Worm (Caenorhabditis elegans) whole organism, late embryonic: ENCODE measurements around the gene srh-83.

Experiments
- C38D4.7 ChIP-seq: fragments of 200-800 bp; sonication (Bioruptor generic); optimal IDR thresholded peaks from 2 replicates; lab custom pipeline; 2018; ENCODE audit warnings: mild to moderate bottlenecking, missing genetic modification characterization, moderate library complexity, missing compliant biosample characterization
- F13H6.1 ChIP-seq: sonication (generic microtip); optimal IDR thresholded peaks from 2 replicates; lab custom pipeline; 2016; ENCODE audit warnings: missing genetic modification characterization, missing compliant biosample characterization
- T23F11.4 ChIP-seq: fragments of 200-800 bp; sonication (Bioruptor generic); optimal IDR thresholded peaks from 2 replicates; lab custom pipeline; 2018; ENCODE audit warnings: mild to moderate bottlenecking, missing genetic modification characterization, missing compliant biosample characterization
- Y22D7AL.16 ChIP-seq: sonication (generic microtip); optimal IDR thresholded peaks from 2 replicates; lab custom pipeline; 2016; ENCODE audit warnings: missing genetic modification characterization, missing compliant biosample characterization
- ahr-1 ChIP-seq: sonication (generic microtip); optimal IDR thresholded peaks from 2 replicates; lab custom pipeline; 2016; ENCODE audit warnings: missing genetic modification characterization, missing compliant biosample characterization
- ama-1 ChIP-seq: fragments of 150-350 bp; optimal IDR thresholded peaks from 2 replicates; lab custom pipeline; 2014
- ceh-14 ChIP-seq: sonication (generic microtip); optimal IDR thresholded peaks from 2 replicates; lab custom pipeline; 2016; ENCODE audit warnings: missing genotype, missing genetic modification characterization, missing compliant biosample characterization
- ceh-19 ChIP-seq: fragments of 200-800 bp; sonication (Bioruptor generic); optimal IDR thresholded peaks from 2 replicates; lab custom pipeline; 2018; ENCODE audit warnings: mild to moderate bottlenecking, missing genetic modification characterization, missing compliant biosample characterization
- ceh-2 ChIP-seq: sonication (generic microtip); optimal IDR thresholded peaks from 2 replicates; lab custom pipeline; 2016; ENCODE audit warnings: missing genotype, missing genetic modification characterization, missing compliant biosample characterization
- ceh-24 ChIP-seq: sonication (generic microtip); optimal IDR thresholded peaks from 2 replicates; lab custom pipeline; 2016; ENCODE audit warnings: mild to moderate bottlenecking, missing genetic modification characterization, missing compliant biosample characterization
- ceh-34 ChIP-seq: sonication (generic microtip); optimal IDR thresholded peaks from 2 replicates; lab custom pipeline; 2016; ENCODE audit warnings: mild to moderate bottlenecking, missing genetic modification characterization, missing compliant biosample characterization
- ceh-48 ChIP-seq: sonication (generic microtip); optimal IDR thresholded peaks from 2 replicates; lab custom pipeline; 2016; ENCODE audit warnings: missing genetic modification characterization, inconsistent platforms, missing compliant biosample characterization
- ceh-6 ChIP-seq: fragments of 200-800 bp; sonication (Bioruptor generic); optimal IDR thresholded peaks from 2 replicates; lab custom pipeline; 2018; ENCODE audit warnings: mild to moderate bottlenecking, missing genetic modification characterization, missing compliant biosample characterization
- dmd-4 ChIP-seq: sonication (generic microtip); optimal IDR thresholded peaks from 2 replicates; lab custom pipeline; 2016; ENCODE audit warnings: borderline replicate concordance, missing genetic modification characterization, missing compliant biosample characterization
- dve-1 ChIP-seq: sonication (generic microtip); optimal IDR thresholded peaks from 2 replicates; lab custom pipeline; 2017; ENCODE audit warnings: antibody characterized with exemption, mild to moderate bottlenecking, missing genetic modification characterization, missing compliant biosample characterization
- elt-2 ChIP-seq: sonication (generic microtip); optimal IDR thresholded peaks from 2 replicates; lab custom pipeline; 2016; ENCODE audit warnings: missing genetic modification reagents, missing genetic modification characterization, missing compliant biosample characterization
- elt-4 ChIP-seq: sonication (generic microtip); optimal IDR thresholded peaks from 2 replicates; lab custom pipeline; 2016; ENCODE audit warnings: missing genetic modification characterization, missing compliant biosample characterization
- ets-4 ChIP-seq: sonication (generic microtip); optimal IDR thresholded peaks from 2 replicates; lab custom pipeline; 2016; ENCODE audit warnings: missing genetic modification characterization, missing compliant biosample characterization
- eyg-1 ChIP-seq: sonication (generic microtip); optimal IDR thresholded peaks from 2 replicates; lab custom pipeline; 2016; ENCODE audit warnings: missing genotype, missing genetic modification characterization, missing compliant biosample characterization
- fkh-10 ChIP-seq: fragments of 150-350 bp; optimal IDR thresholded peaks from 2 replicates; lab custom pipeline; 2014; ENCODE audit warnings: missing biosample characterization, missing genetic modification reagents, missing genetic modification characterization
- gmeb-2 ChIP-seq: sonication (generic microtip); optimal IDR thresholded peaks from 2 replicates; lab custom pipeline; 2016; ENCODE audit warnings: missing genetic modification characterization, inconsistent platforms, missing compliant biosample characterization
- hlh-13 ChIP-seq: fragments of 200-800 bp; sonication (Bioruptor generic); optimal IDR thresholded peaks from 2 replicates; lab custom pipeline; 2018; ENCODE audit warnings: mild to moderate bottlenecking, missing genetic modification characterization, missing compliant biosample characterization
- hlh-15 ChIP-seq: sonication (generic microtip); optimal IDR thresholded peaks from 2 replicates; lab custom pipeline; 2016; ENCODE audit warnings: missing genetic modification characterization, missing compliant biosample characterization
- lin-11 ChIP-seq: fragments of 200-800 bp; sonication (Bioruptor generic); optimal IDR thresholded peaks from 2 replicates; lab custom pipeline; 2018; ENCODE audit warnings: mild to moderate bottlenecking, missing genetic modification characterization, missing compliant biosample characterization
- nhr-11 ChIP-seq: fragments of 150-350 bp; optimal IDR thresholded peaks from 2 replicates; lab custom pipeline; 2014; ENCODE audit warnings: missing biosample characterization, missing genetic modification characterization
- npax-4 ChIP-seq: sonication (generic microtip); optimal IDR thresholded peaks from 2 replicates; lab custom pipeline; 2016; ENCODE audit warnings: missing genetic modification characterization, missing compliant biosample characterization
- pqm-1 ChIP-seq: sonication (generic microtip); optimal IDR thresholded peaks from 2 replicates; lab custom pipeline; 2016; ENCODE audit warnings: missing genetic modification characterization, missing compliant biosample characterization
- pros-1 ChIP-seq: fragments of 150-350 bp; optimal IDR thresholded peaks from 2 replicates; lab custom pipeline; 2014; ENCODE audit warnings: missing biosample characterization, missing genetic modification reagents, missing genetic modification characterization
- rnt-1 ChIP-seq: sonication (generic microtip); optimal IDR thresholded peaks from 2 replicates; lab custom pipeline; 2016; ENCODE audit warnings: missing genetic modification characterization, missing compliant biosample characterization
- sdc-2 ChIP-seq: sonication (generic microtip); optimal IDR thresholded peaks from 2 replicates; lab custom pipeline; 2016; ENCODE audit warnings: missing genotype, missing genetic modification characterization, missing compliant biosample characterization
- syd-9 ChIP-seq: sonication (generic microtip); optimal IDR thresholded peaks from 2 replicates; lab custom pipeline; 2016; ENCODE audit warnings: mild to moderate bottlenecking, missing genetic modification characterization, moderate library complexity, missing compliant biosample characterization
- tbx-2 ChIP-seq: sonication (generic microtip); optimal IDR thresholded peaks from 2 replicates; lab custom pipeline; 2016; ENCODE audit warnings: missing genetic modification characterization, missing compliant biosample characterization
- tbx-7 ChIP-seq: sonication (generic microtip); optimal IDR thresholded peaks from 2 replicates; lab custom pipeline; 2016; ENCODE audit warnings: missing genotype, missing genetic modification characterization, missing compliant biosample characterization
- unc-3 ChIP-seq, 2 experiments: fragments of 200-800 bp in 1 of 2; sonication (Bioruptor generic) in 1 of 2; sonication (generic microtip) in 1 of 2; conservative IDR thresholded peaks in 1 of 2; optimal IDR thresholded peaks in 1 of 2; 2 replicates each; pipeline versions ENCODE4 v1.3.6 to Lab custom; 2016 to 2022; ENCODE audit warnings: missing compliant biosample characterization in 2 of 2, missing genetic modification characterization in 2 of 2, missing genetic modification reagents in 1 of 2
- unc-55 ChIP-seq: sonication (generic microtip); optimal IDR thresholded peaks from 2 replicates; lab custom pipeline; 2017; ENCODE audit warnings: missing biosample characterization, missing genetic modification reagents, missing genetic modification characterization
- unc-86 ChIP-seq: sonication (generic microtip); optimal IDR thresholded peaks from 2 replicates; lab custom pipeline; 2016; ENCODE audit warnings: missing genetic modification characterization, missing compliant biosample characterization
- zip-5 ChIP-seq: sonication (generic microtip); optimal IDR thresholded peaks from 2 replicates; lab custom pipeline; 2016; ENCODE audit warnings: missing genetic modification characterization, missing compliant biosample characterization

The srh-83 gene

ce11 chrV:7159391-7159790 lies 4.9 kb upstream of the srh-83 start, which contains the start of gene str-204:
Gene str-204, plus strand, starts transcription at chrV:7159691.
- TF ChIP-seq ceh-24 (tag; lab: Kevin White, UChicago): no peak
- no peak for TF ChIP-seq ceh-14
- no peak for TF ChIP-seq ahr-1 (tag; lab: Kevin White, UChicago)
- no peak for TF ChIP-seq fkh-10 (GFP tag; lab: Kevin White, UChicago)
- no peak for TF ChIP-seq gmeb-2

DNA sequence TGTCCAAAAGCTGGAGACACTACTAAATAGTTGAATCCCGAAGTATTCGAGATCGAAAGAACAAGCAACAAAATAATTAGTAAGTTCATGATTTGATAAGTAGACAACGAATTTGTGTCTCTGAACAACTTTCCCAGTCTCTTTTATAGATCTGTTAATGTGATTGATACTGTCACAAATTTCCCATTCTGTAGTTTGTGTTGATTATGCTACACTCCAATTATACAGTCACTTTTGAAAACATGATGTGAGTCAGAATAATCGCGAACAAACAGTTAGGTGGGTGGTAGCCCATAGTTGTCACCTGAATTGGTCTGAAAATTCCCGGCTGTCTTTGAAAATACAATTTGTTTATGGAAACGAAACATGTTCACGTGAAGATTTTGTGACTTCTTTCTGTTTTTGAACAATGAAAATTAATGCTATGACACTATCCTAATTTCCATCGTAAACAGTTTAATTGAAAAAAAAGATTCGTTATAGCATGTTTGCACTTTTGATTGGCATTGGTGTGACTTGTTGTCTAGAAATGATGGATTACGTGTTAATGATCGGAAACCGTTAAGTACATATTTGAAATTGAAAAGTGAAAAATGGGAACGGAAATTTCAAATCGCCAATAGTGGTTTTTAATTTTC lies 714 bp upstream of the srh-83 start, which contains the start of gene ugt-41:
Gene ugt-41 (minus strand): TSS at position 119 of the 638 bp plus-strand sequence.
- TF ChIP-seq rnt-1 (tag; lab: Kevin White, UChicago): no peak
- TF ChIP-seq zip-5 (tag; lab: Kevin White, UChicago): no peak
- no peak for TF ChIP-seq ceh-34 (tag; lab: Kevin White, UChicago)
- no peak for TF ChIP-seq dve-1 (tag; lab: Kevin White, UChicago)
- TF ChIP-seq F13H6.1 (tag; lab: Kevin White, UChicago): no peak
- TF ChIP-seq eyg-1 (tag; lab: Kevin White, UChicago): no peak
- TF ChIP-seq ama-1 (lab: Kevin White, UChicago): no peak
- no peak for TF ChIP-seq unc-3 (GFP tag; conservative IDR thresholded peaks at IDR 0.05; lab: Robert Waterston, UW)
- TF ChIP-seq unc-3 (tag; optimal IDR thresholded peaks at IDR 0.05; lab: Kevin White, UChicago): no peak
- TF ChIP-seq ceh-2 (tag; lab: Kevin White, UChicago): no peak
- TF ChIP-seq sdc-2 (tag; lab: Kevin White, UChicago): no peak
- no peak for TF ChIP-seq nhr-11 (tag; lab: Kevin White, UChicago)
- no peak for TF ChIP-seq lin-11
- no peak for TF ChIP-seq dmd-4
- TF ChIP-seq pros-1 (tag; lab: Kevin White, UChicago): no peak
- TF ChIP-seq ceh-24 (tag; lab: Kevin White, UChicago): no peak
- no peak for TF ChIP-seq pqm-1 (tag; lab: Kevin White, UChicago)

ce11 chrV:7166709-7167108 lies 2.4 kb downstream of the srh-83 start, which contains the start of gene ugt-36:
Gene ugt-36, plus strand, starts transcription at chrV:7167009.
- no peak for TF ChIP-seq hlh-13 (GFP tag; lab: Kevin White, UChicago)
- TF ChIP-seq fkh-10 (GFP tag; lab: Kevin White, UChicago): no peak

ce11 chrV:7175201-7175600 lies 10.9 kb downstream of the srh-83 start, which contains the start of gene lgc-39:
Gene lgc-39, plus strand, starts transcription at chrV:7175501.
- TF ChIP-seq pros-1 (tag; lab: Kevin White, UChicago): no peak
- no peak for TF ChIP-seq elt-4 (tag; lab: Kevin White, UChicago)
- TF ChIP-seq hlh-15 (tag; lab: Kevin White, UChicago): no peak
- no peak for TF ChIP-seq unc-55 (GFP tag; lab: Kevin White, UChicago)
- TF ChIP-seq ceh-6: no peak
- no peak for TF ChIP-seq unc-86 (tag; lab: Kevin White, UChicago)
- no peak for TF ChIP-seq elt-2
- TF ChIP-seq ama-1 (lab: Kevin White, UChicago): no peak
- TF ChIP-seq tbx-7 (tag; lab: Kevin White, UChicago): no peak
- TF ChIP-seq eyg-1 (tag; lab: Kevin White, UChicago): no peak
- TF ChIP-seq Y22D7AL.16: no peak
- no peak for TF ChIP-seq ceh-14
- TF ChIP-seq ceh-48 (tag; lab: Kevin White, UChicago): no peak

DNA sequence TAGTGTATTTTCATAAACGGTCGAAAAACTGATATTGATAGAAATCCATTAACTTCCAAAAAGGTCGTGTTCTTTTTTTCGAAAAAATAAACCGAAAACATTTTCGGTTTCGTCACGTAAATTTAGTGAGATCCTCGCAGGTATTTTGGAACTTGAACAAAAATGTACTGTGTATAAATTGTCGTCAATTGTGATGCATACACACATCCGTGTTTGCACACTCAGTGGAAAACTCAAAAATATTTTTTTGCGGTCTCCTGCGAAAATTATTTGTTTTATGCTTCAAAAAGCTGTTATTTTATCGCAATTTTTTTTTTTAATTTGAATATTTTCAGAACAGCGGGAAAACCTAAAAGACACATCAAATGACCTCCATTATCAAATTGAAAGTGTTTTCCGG lies 14.5 kb downstream of the srh-83 start, which contains the start of gene cpsf-2:
Gene cpsf-2 (plus strand): TSS at position 330 of the 400 bp plus-strand sequence.
- TF ChIP-seq ets-4 (no peak), syd-9 (tag; lab: Kevin White, UChicago) (no peak), C38D4.7 (GFP tag; lab: Kevin White, UChicago) (no peak), npax-4 (tag; lab: Kevin White, UChicago) (no peak), ceh-19 (no peak), tbx-2 (tag; lab: Kevin White, UChicago) (no peak), ceh-6 (no peak), T23F11.4 (GFP tag; lab: Kevin White, UChicago) (no peak), lin-11 (no peak)
